Fruit fly (Drosophila melanogaster) whole organism, prepupa: ENCODE measurements around the gene CG1273.
A peak's percentile ranks its signal among the peaks of the same experiment; 100 is the strongest.

ENCODE experiments used
- Blimp-1 ChIP-seq: fragments of 200-800 bp; sonication (Bioruptor generic); optimal IDR thresholded peaks from 3 replicates; lab custom pipeline; 2017; ENCODE audit warnings: missing biosample characterization, missing genetic modification characterization, mild to moderate bottlenecking, moderate library complexity, missing genetic modification reagents
- CG10631 ChIP-seq: fragments of 200-800 bp; sonication (Bioruptor generic); optimal IDR thresholded peaks from 2 replicates; lab custom pipeline; 2016; ENCODE audit warnings: missing biosample characterization, missing genetic modification characterization
- CG11294 ChIP-seq: fragments of 200-800 bp; sonication (Bioruptor generic); IDR thresholded peaks from 2 replicates; pipeline ENCODE4 v1.3.6; 2022; ENCODE audit warnings: missing biosample characterization, missing genetic modification characterization
- CG11762 ChIP-seq: fragments of 200-800 bp; sonication (Bioruptor generic); optimal IDR thresholded peaks from 3 replicates; lab custom pipeline; 2016; ENCODE audit warnings: missing biosample characterization, missing genetic modification characterization; ENCODE audit not compliant: insufficient read depth
- CG1621 ChIP-seq: fragments of 200-800 bp; sonication (Bioruptor generic); optimal IDR thresholded peaks from 3 replicates; lab custom pipeline; 2018; ENCODE audit warnings: missing biosample characterization, mild to moderate bottlenecking, missing genetic modification characterization
- CG16779 ChIP-seq: fragments of 200-800 bp; sonication (Bioruptor generic); optimal IDR thresholded peaks from 3 replicates; lab custom pipeline; 2017; ENCODE audit warnings: missing biosample characterization, mild to moderate bottlenecking, missing genetic modification characterization
- CG31627 ChIP-seq: fragments of 200-800 bp; sonication (Bioruptor generic); optimal IDR thresholded peaks from 3 replicates; lab custom pipeline; 2016; ENCODE audit warnings: missing biosample characterization, missing genetic modification characterization
- CG34406 ChIP-seq: fragments of 200-800 bp; sonication (Bioruptor generic); optimal IDR thresholded peaks from 3 replicates; lab custom pipeline; 2016; ENCODE audit warnings: missing biosample characterization, missing genetic modification characterization
- CG3919 ChIP-seq: fragments of 200-800 bp; sonication (Bioruptor generic); optimal IDR thresholded peaks from 3 replicates; lab custom pipeline; 2016; ENCODE audit warnings: missing biosample characterization, missing genetic modification characterization
- CG4318 ChIP-seq: fragments of 200-800 bp; sonication (Bioruptor generic); optimal IDR thresholded peaks from 3 replicates; lab custom pipeline; 2017; ENCODE audit warnings: missing biosample characterization, mild to moderate bottlenecking, missing genetic modification characterization
- CG6163 ChIP-seq: fragments of 200-800 bp; sonication (Bioruptor generic); IDR thresholded peaks from 3 replicates; pipeline ENCODE4 v1.3.6; 2022; ENCODE audit warnings: missing biosample characterization, missing genetic modification characterization
- CG6276 ChIP-seq: fragments of 200-800 bp; sonication (Bioruptor generic); optimal IDR thresholded peaks from 2 replicates; lab custom pipeline; 2017; ENCODE audit warnings: missing biosample characterization, mild to moderate bottlenecking, missing genetic modification characterization
- CG6808 ChIP-seq: fragments of 200-800 bp; sonication (Bioruptor generic); optimal IDR thresholded peaks from 3 replicates; lab custom pipeline; 2017; ENCODE audit warnings: missing biosample characterization, missing genetic modification characterization, mild to moderate bottlenecking, moderate library complexity, missing genetic modification reagents
- CG7368 ChIP-seq: fragments of 200-800 bp; sonication (Bioruptor generic); optimal IDR thresholded peaks from 3 replicates; lab custom pipeline; 2016; ENCODE audit warnings: missing biosample characterization, missing genetic modification characterization
- CG8319 ChIP-seq: fragments of 200-800 bp; sonication (Bioruptor generic); optimal IDR thresholded peaks from 3 replicates; lab custom pipeline; 2016; ENCODE audit warnings: missing biosample characterization, missing genetic modification characterization
- CG8632 ChIP-seq: fragments of 200-800 bp; sonication (Bioruptor generic); optimal IDR thresholded peaks from 3 replicates; lab custom pipeline; 2016; ENCODE audit warnings: missing biosample characterization, missing genetic modification characterization
- CG9139 ChIP-seq: fragments of 200-800 bp; sonication (Bioruptor generic); optimal IDR thresholded peaks from 3 replicates; lab custom pipeline; 2017; ENCODE audit warnings: missing biosample characterization, mild to moderate bottlenecking, missing genetic modification characterization
- Eip93F ChIP-seq: fragments of 200-800 bp; sonication (Bioruptor generic); optimal IDR thresholded peaks from 2 replicates; lab custom pipeline; 2016; ENCODE audit warnings: missing biosample characterization, mild to moderate bottlenecking, missing genetic modification characterization
- Ets96B ChIP-seq: fragments of 200-800 bp; optimal IDR thresholded peaks from 2 replicates; lab custom pipeline; 2019; ENCODE audit warnings: missing biosample characterization, mild to moderate bottlenecking, missing genetic modification characterization, moderate library complexity
- Hr38 ChIP-seq: sonication (Bioruptor generic); optimal IDR thresholded peaks from 2 replicates; lab custom pipeline; 2016; ENCODE audit warnings: missing biosample characterization, missing genetic modification characterization
- Hr39 ChIP-seq: fragments of 200-800 bp; sonication (Bioruptor generic); optimal IDR thresholded peaks from 2 replicates; lab custom pipeline; 2016; ENCODE audit warnings: missing biosample characterization, missing genetic modification characterization
- Hr4 ChIP-seq: fragments of 200-800 bp; sonication (Bioruptor generic); optimal IDR thresholded peaks from 3 replicates; lab custom pipeline; 2016; ENCODE audit warnings: missing biosample characterization, missing genetic modification characterization
- Lpt ChIP-seq: fragments of 200-800 bp; sonication (Bioruptor generic); optimal IDR thresholded peaks from 3 replicates; lab custom pipeline; 2016; ENCODE audit warnings: missing biosample characterization, missing genetic modification characterization
- OdsH ChIP-seq: fragments of 200-800 bp; sonication (Bioruptor generic); optimal IDR thresholded peaks from 3 replicates; lab custom pipeline; 2016; ENCODE audit warnings: missing biosample characterization, missing genetic modification characterization
- Sox102F ChIP-seq: fragments of 200-800 bp; sonication (Bioruptor generic); optimal IDR thresholded peaks from 2 replicates; lab custom pipeline; 2016; ENCODE audit warnings: missing biosample characterization, mild to moderate bottlenecking, missing genetic modification characterization
- Sox15 ChIP-seq: fragments of 200-800 bp; sonication (Bioruptor generic); optimal IDR thresholded peaks from 3 replicates; lab custom pipeline; 2016; ENCODE audit warnings: missing biosample characterization, missing genetic modification characterization
- achi ChIP-seq: fragments of 200-800 bp; sonication (Bioruptor generic); optimal IDR thresholded peaks from 3 replicates; lab custom pipeline; 2016; ENCODE audit warnings: missing biosample characterization, missing genetic modification characterization
- acj6 ChIP-seq: fragments of 200-800 bp; sonication (Bioruptor generic); optimal IDR thresholded peaks from 3 replicates; lab custom pipeline; 2016; ENCODE audit warnings: missing biosample characterization, missing genetic modification characterization
- cyc ChIP-seq: fragments of 200-800 bp; sonication (Bioruptor generic); optimal IDR thresholded peaks from 3 replicates; lab custom pipeline; 2016; ENCODE audit warnings: missing biosample characterization, missing genetic modification characterization
- eg ChIP-seq: fragments of 200-800 bp; sonication (Bioruptor generic); IDR thresholded peaks from 3 replicates; pipeline ENCODE4 v1.3.6; 2022; ENCODE audit warnings: missing biosample characterization, missing genetic modification characterization
- esn ChIP-seq: fragments of 200-800 bp; sonication (Bioruptor generic); optimal IDR thresholded peaks from 2 replicates; lab custom pipeline; 2016; ENCODE audit warnings: missing biosample characterization, mild to moderate bottlenecking, missing genetic modification characterization, moderate library complexity
- fkh ChIP-seq: fragments of 200-800 bp; sonication (Bioruptor generic); optimal IDR thresholded peaks from 3 replicates; lab custom pipeline; 2017; ENCODE audit warnings: missing biosample characterization, mild to moderate bottlenecking, missing genetic modification characterization, moderate library complexity
- pdm3 ChIP-seq: fragments of 200-800 bp; sonication (Bioruptor generic); optimal IDR thresholded peaks from 3 replicates; lab custom pipeline; 2016; ENCODE audit warnings: missing biosample characterization, missing genetic modification characterization
- salr ChIP-seq, 2 experiments: fragments of 200-800 bp; sonication (Bioruptor generic); optimal IDR thresholded peaks; 3 replicates each; lab custom pipeline; 2016 to 2018; ENCODE audit warnings: missing biosample characterization in 2 of 2, missing genetic modification characterization in 2 of 2, mild to moderate bottlenecking in 1 of 2
- topi ChIP-seq: fragments of 200-800 bp; sonication (Bioruptor generic); optimal IDR thresholded peaks from 3 replicates; lab custom pipeline; 2016; ENCODE audit warnings: missing biosample characterization, missing genetic modification characterization

CG1273 gene

DNA sequence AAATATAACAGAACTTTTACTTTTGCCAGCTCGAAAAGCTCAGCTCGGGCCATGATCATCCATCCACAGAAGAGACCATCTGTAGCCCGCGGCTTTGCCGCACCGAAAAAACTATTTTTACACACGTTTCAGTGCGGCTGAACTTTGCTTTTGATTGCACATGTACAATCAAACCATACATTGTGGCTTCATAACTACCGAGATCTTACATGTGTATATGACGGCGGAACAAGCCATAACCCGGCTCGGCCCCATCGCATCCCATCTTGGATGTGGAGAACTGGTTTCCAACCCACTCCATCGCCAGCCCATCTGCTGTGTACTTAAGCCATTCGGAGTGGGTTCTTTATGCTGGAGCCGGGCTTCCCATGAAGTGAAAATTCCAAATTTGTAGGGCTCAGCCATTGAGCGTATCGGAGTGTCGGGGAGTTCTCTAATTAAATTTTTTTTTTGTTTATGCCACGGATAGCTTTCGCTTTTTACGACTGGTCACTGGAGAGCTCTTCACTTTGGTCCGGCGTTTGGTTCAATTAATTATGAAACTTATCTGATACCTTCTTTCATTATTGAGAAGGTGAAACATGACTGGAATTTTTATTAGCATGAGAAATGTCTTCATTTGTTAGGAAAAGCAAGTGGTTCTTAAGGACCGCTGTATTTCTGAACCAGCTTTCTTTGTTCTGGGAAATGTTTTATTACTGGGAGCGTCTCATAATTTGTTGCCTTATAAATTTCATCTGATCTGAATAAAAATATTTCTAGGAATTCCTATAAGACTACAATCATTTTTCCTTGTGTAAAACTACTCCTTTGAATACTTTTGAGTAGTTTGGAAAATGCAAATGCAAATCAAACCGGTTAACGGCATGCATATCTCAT is 7.7 kb downstream of the CG1273 start (continued):
- TF ChIP-seq CG6163 (GFP tag; lab: Robert Waterston, UW) = 0 out of 3 replicates have a peak, but pooled peaks have one; percentile 21
- TF ChIP-seq CG3919 = peak; percentile 46
- TF ChIP-seq topi (GFP tag; lab: Kevin White, UChicago) = no peak
- TF ChIP-seq OdsH (GFP tag; lab: Kevin White, UChicago) = no peak
- no peak for TF ChIP-seq Hr4
- peak; percentile 0 for TF ChIP-seq Sox102F (GFP tag; lab: Kevin White, UChicago)
- no peak for TF ChIP-seq acj6 (GFP tag; lab: Kevin White, UChicago)
- no peak for TF ChIP-seq CG8632 (GFP tag; lab: Kevin White, UChicago)
- TF ChIP-seq CG11762 (GFP tag; lab: Kevin White, UChicago) = no peak
- no peak for TF ChIP-seq CG4318 (GFP tag; lab: Kevin White, UChicago)
- TF ChIP-seq Sox15 = no peak
- no peak for TF ChIP-seq CG31627 (GFP tag; lab: Kevin White, UChicago)
- no peak for TF ChIP-seq CG16779 (tag; lab: Kevin White, UChicago)
- TF ChIP-seq Lpt (GFP tag; lab: Kevin White, UChicago) = no peak
- TF ChIP-seq eg (GFP tag; lab: Robert Waterston, UW) = 0 out of 3 replicates have a peak, but pooled peaks have one; percentile 28
- no peak for TF ChIP-seq Blimp-1
- no peak for TF ChIP-seq Eip93F

DNA sequence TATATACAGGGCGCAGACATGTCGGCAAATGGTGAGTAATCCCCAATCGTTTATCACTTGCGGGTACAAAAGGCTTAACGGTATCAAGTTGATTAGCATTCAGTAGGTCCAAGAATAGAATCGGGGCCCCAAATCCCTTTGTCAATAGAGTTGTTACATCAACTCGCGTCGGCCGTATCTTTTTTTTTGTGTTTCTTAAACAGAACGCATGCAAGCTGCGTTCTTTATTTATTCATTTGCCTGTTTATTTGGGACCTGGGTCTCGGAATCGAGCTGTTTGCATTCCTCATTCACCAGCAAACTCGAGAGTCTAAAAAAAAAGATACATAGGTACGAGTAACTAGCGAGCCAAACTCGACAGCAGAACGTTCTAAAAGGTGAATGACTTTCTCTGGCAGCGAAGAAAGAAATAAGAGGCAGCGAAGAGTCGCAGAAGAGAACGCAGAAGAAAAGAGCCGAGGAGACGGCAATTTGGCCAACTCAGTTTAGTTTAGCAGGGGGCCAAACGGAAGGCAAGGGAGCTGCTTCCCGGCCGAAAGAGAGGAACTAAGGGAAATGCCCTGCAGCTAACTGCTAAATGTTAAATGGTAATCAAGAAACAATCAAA is 8.8 kb downstream of the CG1273 start:
- TF ChIP-seq fkh (GFP tag; lab: Kevin White, UChicago) = peak; percentile 81
- TF ChIP-seq achi (GFP tag; lab: Kevin White, UChicago) = no peak
- TF ChIP-seq CG34406 = no peak
- TF ChIP-seq CG7368 = no peak
- TF ChIP-seq cyc (GFP tag; lab: Kevin White, UChicago) = no peak
- no peak for TF ChIP-seq Hr39 (GFP tag; lab: Kevin White, UChicago)
- TF ChIP-seq, all 60 proteins: peak for 1

DNA sequence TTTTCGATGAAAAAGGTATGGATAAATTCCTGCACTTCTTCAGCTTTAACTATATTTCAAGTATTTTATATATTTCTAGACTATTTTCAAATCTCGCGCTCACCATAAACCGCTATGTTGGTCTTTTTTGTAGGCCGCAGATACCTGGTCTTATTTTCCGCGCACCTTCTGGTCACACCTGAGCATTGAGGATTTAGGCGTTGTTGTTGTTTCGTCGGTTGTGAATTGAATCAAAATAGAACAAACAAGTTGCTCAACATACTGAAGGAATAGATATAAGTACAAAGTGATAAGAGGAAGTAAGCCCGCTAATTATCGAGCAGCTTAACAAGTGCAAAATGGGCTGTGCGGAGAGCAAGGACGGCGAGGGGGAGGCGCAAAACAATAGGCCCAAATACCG is 14.3 kb downstream of the CG1273 start, which contains the start of gene Ctl1:
Ctl1 (plus strand) TSS at position 167 of the 400 bp plus-strand sequence.
- TF ChIP-seq CG6808 (no peak), topi (GFP tag; lab: Kevin White, UChicago) (no peak), CG34406 (no peak), CG16779 (tag; lab: Kevin White, UChicago) (no peak), CG6276 (no peak), CG31627 (GFP tag; lab: Kevin White, UChicago) (no peak), Ets96B (tag; lab: Kevin White, UChicago) (no peak), Hr38 (GFP tag; lab: Kevin White, UChicago) (no peak), salr (GFP tag; optimal IDR thresholded peaks at IDR 0.05; lab: Kevin White, UChicago) (no peak), esn (GFP tag; lab: Kevin White, UChicago) (no peak), CG10631 (no peak), Hr4 (no peak), CG8319 (no peak), CG11294 (GFP tag; lab: Robert Waterston, UW) (no peak), pdm3 (GFP tag; lab: Kevin White, UChicago) (no peak)

DNA sequence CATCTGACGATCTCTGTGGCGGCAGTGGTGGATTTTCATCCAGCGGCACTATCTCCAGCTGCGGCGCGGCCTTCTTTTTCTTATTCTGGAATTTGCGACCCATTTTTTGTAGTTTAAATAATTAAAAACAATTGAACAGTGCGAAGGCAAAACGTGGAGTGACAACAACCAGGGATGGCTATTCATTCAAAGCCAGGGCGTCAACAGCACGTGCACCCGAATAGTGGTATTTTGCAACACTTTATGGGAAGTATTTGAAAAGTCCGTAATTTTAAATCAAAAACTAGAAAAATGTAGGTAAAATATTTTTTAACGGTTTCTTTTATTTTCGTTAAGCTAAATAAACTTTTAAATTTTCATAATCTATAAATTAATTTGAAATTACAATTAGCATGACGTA is 19.1 kb downstream of the CG1273 start, which contains the start of gene CG11583:
CG11583 (minus strand) TSS at position 191 of the 400 bp plus-strand sequence.
- no peak for TF ChIP-seq CG9139
- TF ChIP-seq CG1621 = peak; percentile 82
- peak; percentile 49 for TF ChIP-seq esn (GFP tag; lab: Kevin White, UChicago)
- TF ChIP-seq Lpt (GFP tag; lab: Kevin White, UChicago) = no peak
